Worm (Caenorhabditis elegans) whole organism, young adult: ENCODE measurements around the gene K09A9.6.
"Not testable (repeated sequence)": the region's sequence is repeated elsewhere in the genome, so short reads cannot be mapped to it uniquely, and the experiment has no call there.

Experiments
- C06A6.2 ChIP-seq: fragments of 200-800 bp; sonication (Bioruptor generic); conservative IDR thresholded peaks from 2 replicates; pipeline ENCODE4 v1.3.6; 2022; ENCODE audit warnings: missing genetic modification characterization, missing compliant biosample characterization
- C17E4.6 ChIP-seq: fragments of 200-800 bp; sonication (Bioruptor generic); IDR thresholded peaks from 2 replicates; pipeline ENCODE4 v1.3.6; 2022; ENCODE audit warnings: missing genetic modification reagents, missing genetic modification characterization, missing compliant biosample characterization
- D2030.7 ChIP-seq: fragments of 200-800 bp; sonication (Bioruptor generic); IDR thresholded peaks from 2 replicates; pipeline ENCODE4 v1.3.6; 2022; ENCODE audit warnings: missing genetic modification reagents, missing genetic modification characterization, missing compliant biosample characterization
- F23B12.7 ChIP-seq: sonication (generic microtip); optimal IDR thresholded peaks from 2 replicates; lab custom pipeline; 2017; ENCODE audit warnings: missing genetic modification characterization, mild to moderate bottlenecking, missing compliant biosample characterization, antibody characterized with exemption, moderate library complexity; ENCODE audit not compliant: insufficient read depth
- F49E8.2 ChIP-seq: sonication (generic microtip); optimal IDR thresholded peaks from 3 replicates; lab custom pipeline; 2017; ENCODE audit warnings: missing genetic modification characterization, mild to moderate bottlenecking, missing compliant biosample characterization, antibody characterized with exemption, moderate library complexity; ENCODE audit not compliant: insufficient read depth
- K11D2.4 ChIP-seq: fragments of 200-800 bp; sonication (Bioruptor generic); IDR thresholded peaks from 2 replicates; pipeline ENCODE4 v1.3.6; 2022; ENCODE audit warnings: missing genetic modification reagents, missing genetic modification characterization, missing compliant biosample characterization
- T07F8.4 ChIP-seq: sonication (generic microtip); optimal IDR thresholded peaks from 2 replicates; lab custom pipeline; 2016; ENCODE audit warnings: mild to moderate bottlenecking, missing genetic modification characterization, moderate library complexity, missing compliant biosample characterization
- Y53F4B.3 ChIP-seq: fragments of 200-800 bp; sonication (Bioruptor generic); IDR thresholded peaks from 2 replicates; pipeline ENCODE4 v1.3.6; 2022; ENCODE audit warnings: missing genetic modification reagents, missing genetic modification characterization, missing compliant biosample characterization
- Y53G8AR.9 ChIP-seq: fragments of 200-800 bp; sonication (Bioruptor generic); conservative IDR thresholded peaks from 2 replicates; pipeline ENCODE4 v1.3.6; 2022; ENCODE audit warnings: missing genetic modification reagents, missing genetic modification characterization, missing compliant biosample characterization
- Y67H2A.10 ChIP-seq: fragments of 200-800 bp; sonication (Bioruptor generic); conservative IDR thresholded peaks from 2 replicates; pipeline ENCODE4 v1.3.6; 2022; ENCODE audit warnings: missing genetic modification reagents, missing genetic modification characterization, missing compliant biosample characterization
- ccch-3 ChIP-seq: fragments of 200-800 bp; sonication (Bioruptor generic); optimal IDR thresholded peaks from 2 replicates; lab custom pipeline; 2018; ENCODE audit warnings: mild to moderate bottlenecking, missing genetic modification characterization, missing compliant biosample characterization
- cebp-2 ChIP-seq: fragments of 200-800 bp; sonication (Bioruptor generic); IDR thresholded peaks from 2 replicates; pipeline ENCODE4 v1.3.6; 2022; ENCODE audit warnings: missing genetic modification characterization, missing compliant biosample characterization
- ceh-40 ChIP-seq: fragments of 200-800 bp; sonication (Bioruptor generic); IDR thresholded peaks from 2 replicates; pipeline ENCODE4 v1.3.6; 2022; ENCODE audit warnings: missing genetic modification characterization, missing compliant biosample characterization
- ceh-79 ChIP-seq: sonication (generic microtip); optimal IDR thresholded peaks from 2 replicates; lab custom pipeline; 2017; ENCODE audit warnings: mild to moderate bottlenecking, missing genetic modification characterization, missing compliant biosample characterization
- ceh-91 ChIP-seq: fragments of 200-800 bp; sonication (Bioruptor generic); IDR thresholded peaks from 2 replicates; pipeline ENCODE4 v1.3.6; 2022; ENCODE audit warnings: missing genetic modification reagents, missing genetic modification characterization, missing compliant biosample characterization
- chd-7 ChIP-seq: sonication (generic microtip); optimal IDR thresholded peaks from 2 replicates; lab custom pipeline; 2016; ENCODE audit warnings: mild to moderate bottlenecking, missing genetic modification characterization, moderate library complexity, missing compliant biosample characterization
- dox-1 ChIP-seq: fragments of 200-800 bp; sonication (Bioruptor generic); IDR thresholded peaks from 2 replicates; pipeline ENCODE4 v1.3.6; 2022; ENCODE audit warnings: missing genetic modification reagents, missing genetic modification characterization, missing compliant biosample characterization
- egl-44 ChIP-seq: fragments of 200-800 bp; sonication (Bioruptor generic); IDR thresholded peaks from 2 replicates; pipeline ENCODE4 v1.3.6; 2022; ENCODE audit warnings: missing genetic modification reagents, missing genetic modification characterization, missing compliant biosample characterization
- ekl-4 ChIP-seq: fragments of 200-800 bp; sonication (Bioruptor generic); IDR thresholded peaks from 2 replicates; pipeline ENCODE4 v1.3.6; 2022; ENCODE audit warnings: missing genetic modification reagents, missing genetic modification characterization, missing compliant biosample characterization
- gei-17 ChIP-seq: fragments of 200-800 bp; sonication (Bioruptor generic); optimal IDR thresholded peaks from 2 replicates; lab custom pipeline; 2018; ENCODE audit warnings: mild to moderate bottlenecking, missing genetic modification characterization, missing compliant biosample characterization
- hmg-1.2 ChIP-seq: fragments of 200-800 bp; sonication (Bioruptor generic); IDR thresholded peaks from 2 replicates; pipeline ENCODE4 v1.3.6; 2022; ENCODE audit warnings: missing genetic modification reagents, missing genetic modification characterization, missing compliant biosample characterization
- hsf-1 ChIP-seq: fragments of 200-800 bp; sonication (Bioruptor generic); IDR thresholded peaks from 2 replicates; pipeline ENCODE4 v1.3.6; 2022; ENCODE audit warnings: missing genetic modification reagents, missing genetic modification characterization, missing compliant biosample characterization
- lag-1 ChIP-seq: fragments of 200-800 bp; sonication (Bioruptor generic); IDR thresholded peaks from 2 replicates; pipeline ENCODE4 v1.3.6; 2022; ENCODE audit warnings: missing genetic modification reagents, missing genetic modification characterization, missing compliant biosample characterization
- let-607 ChIP-seq, 2 experiments: fragments of 200-800 bp in 1 of 2; sonication (Bioruptor generic) in 1 of 2; sonication (generic microtip) in 1 of 2; optimal IDR thresholded peaks; 2 replicates each; lab custom pipeline; 2016 to 2018; ENCODE audit warnings: mild to moderate bottlenecking in 2 of 2, missing compliant biosample characterization in 2 of 2, missing genetic modification characterization in 2 of 2, moderate library complexity in 2 of 2, missing genotype in 1 of 2
- lin-26 ChIP-seq: fragments of 200-800 bp; sonication (Bioruptor generic); IDR thresholded peaks from 2 replicates; pipeline ENCODE4 v1.3.6; 2022; ENCODE audit warnings: missing genetic modification reagents, missing genetic modification characterization, missing compliant biosample characterization
- lin-35 ChIP-seq, 3 experiments: fragments of 150-350 bp in 2 of 3; sonication (generic microtip) in 1 of 3; optimal IDR thresholded peaks; 2 replicates each; lab custom pipeline; 2014 to 2018; ENCODE audit warnings: missing biosample characterization in 3 of 3, missing genetic modification characterization in 3 of 3, missing genetic modification reagents in 3 of 3
- madf-8 ChIP-seq: fragments of 200-800 bp; sonication (Bioruptor generic); conservative IDR thresholded peaks from 2 replicates; pipeline ENCODE4 v1.3.6; 2022; ENCODE audit warnings: missing genetic modification reagents, missing genetic modification characterization, missing compliant biosample characterization
- mcd-1 ChIP-seq: fragments of 200-800 bp; sonication (Bioruptor generic); IDR thresholded peaks from 2 replicates; pipeline ENCODE4 v1.3.6; 2022; ENCODE audit warnings: missing genetic modification reagents, missing genetic modification characterization, missing compliant biosample characterization
- nhr-120 ChIP-seq: fragments of 200-800 bp; sonication (Bioruptor generic); IDR thresholded peaks from 2 replicates; pipeline ENCODE4 v1.3.6; 2022; ENCODE audit warnings: missing genetic modification characterization, missing compliant biosample characterization
- nhr-80 ChIP-seq: sonication (generic microtip); optimal IDR thresholded peaks from 2 replicates; lab custom pipeline; 2016; ENCODE audit warnings: missing genetic modification characterization, missing compliant biosample characterization
- rcor-1 ChIP-seq: fragments of 200-800 bp; sonication (Bioruptor generic); IDR thresholded peaks from 2 replicates; pipeline ENCODE4 v1.3.6; 2022; ENCODE audit warnings: missing genetic modification reagents, missing genetic modification characterization, missing compliant biosample characterization
- repo-1 ChIP-seq: sonication (generic microtip); optimal IDR thresholded peaks from 2 replicates; lab custom pipeline; 2017; ENCODE audit warnings: mild to moderate bottlenecking, missing genetic modification characterization, missing compliant biosample characterization
- rpc-1 ChIP-seq, 2 experiments: fragments of 150-350 bp in 1 of 2; sonication (generic microtip) in 1 of 2; optimal IDR thresholded peaks; 2 replicates each; lab custom pipeline; 2014 to 2018; ENCODE audit warnings: missing biosample characterization in 1 of 2, missing genetic modification characterization in 1 of 2, missing genetic modification reagents in 1 of 2, missing genotype in 1 of 2
- sea-2 ChIP-seq: fragments of 200-800 bp; sonication (Bioruptor generic); IDR thresholded peaks from 2 replicates; pipeline ENCODE4 v1.3.6; 2022; ENCODE audit warnings: missing genetic modification characterization, missing compliant biosample characterization
- snpc-4 ChIP-seq, 5 experiments: fragments of 150-350 bp in 1 of 5; sonication (generic microtip) in 4 of 5; optimal IDR thresholded peaks; 2 replicates each; lab custom pipeline; 2014 to 2018; ENCODE audit warnings: missing genetic modification characterization in 5 of 5, missing biosample characterization in 3 of 5, antibody characterized with exemption in 2 of 5, mild to moderate bottlenecking in 2 of 5, missing compliant biosample characterization in 2 of 5, missing genotype in 2 of 5, moderate library complexity in 2 of 5, missing genetic modification reagents in 1 of 5
- tbx-9 ChIP-seq: sonication (generic microtip); optimal IDR thresholded peaks from 2 replicates; lab custom pipeline; 2016; ENCODE audit warnings: borderline replicate concordance, missing genetic modification characterization, inconsistent platforms, missing compliant biosample characterization
- zfh-2 ChIP-seq: fragments of 200-800 bp; sonication (Bioruptor generic); conservative IDR thresholded peaks from 2 replicates; pipeline ENCODE4 v1.3.6; 2022; ENCODE audit warnings: missing genetic modification reagents, missing genetic modification characterization, missing compliant biosample characterization
- ztf-25 ChIP-seq: fragments of 200-800 bp; sonication (Bioruptor generic); IDR thresholded peaks from 2 replicates; pipeline ENCODE4 v1.3.6; 2022; ENCODE audit warnings: missing genetic modification reagents, missing genetic modification characterization, missing compliant biosample characterization

K09A9.6 gene

DNA sequence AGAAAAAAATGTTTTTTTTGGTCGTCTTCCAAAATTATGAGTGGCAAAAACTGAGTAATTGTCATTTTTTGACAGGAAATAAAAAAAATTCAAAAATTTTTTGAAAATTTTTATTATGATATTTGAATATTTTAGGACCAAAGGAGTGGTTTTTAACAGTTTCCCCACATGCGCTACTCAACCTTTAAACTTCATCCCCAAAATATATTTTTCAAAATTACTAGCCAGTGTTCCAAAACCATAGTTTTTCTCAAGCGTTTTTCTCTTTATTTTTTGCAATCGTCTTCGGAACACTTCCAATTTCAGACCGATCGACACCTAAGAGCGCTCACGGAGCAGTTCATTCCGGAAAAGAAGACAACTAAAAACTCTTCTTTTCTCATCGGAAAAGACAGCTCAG, at the start of gene K09A9.6:
K09A9.6 (plus strand) TSS at position 301 of the 400 bp plus-strand sequence.
- TF ChIP-seq snpc-4 (GFP tag; optimal IDR thresholded peaks at IDR 0.05; lab: Kevin White, UChicago) = no peak
- TF ChIP-seq snpc-4 (tag; optimal IDR thresholded peaks at IDR 0.05; lab: Kevin White, UChicago) = no peak
- no peak for TF ChIP-seq C06A6.2 (GFP tag; lab: Robert Waterston, UW)
- TF ChIP-seq repo-1 (tag; lab: Kevin White, UChicago) = no peak
- no peak for TF ChIP-seq D2030.7 (GFP tag; lab: Robert Waterston, UW)
- no peak for TF ChIP-seq lin-26 (GFP tag; lab: Robert Waterston, UW)

ce11 chrX:15528472-15528871, 48.6 kb upstream of the K09A9.6 start:
- TF ChIP-seq snpc-4 (GFP tag; optimal IDR thresholded peaks at IDR 0.05; lab: Kevin White, UChicago) (peak; percentile 30), snpc-4 (tag; optimal IDR thresholded peaks at IDR 0.05; lab: Kevin White, UChicago) (peak in 2 of 4 experiments; percentile 56 to 78), egl-44 (GFP tag; lab: Robert Waterston, UW) (no peak)
- TF ChIP-seq, all 124 proteins: peak for 1

DNA sequence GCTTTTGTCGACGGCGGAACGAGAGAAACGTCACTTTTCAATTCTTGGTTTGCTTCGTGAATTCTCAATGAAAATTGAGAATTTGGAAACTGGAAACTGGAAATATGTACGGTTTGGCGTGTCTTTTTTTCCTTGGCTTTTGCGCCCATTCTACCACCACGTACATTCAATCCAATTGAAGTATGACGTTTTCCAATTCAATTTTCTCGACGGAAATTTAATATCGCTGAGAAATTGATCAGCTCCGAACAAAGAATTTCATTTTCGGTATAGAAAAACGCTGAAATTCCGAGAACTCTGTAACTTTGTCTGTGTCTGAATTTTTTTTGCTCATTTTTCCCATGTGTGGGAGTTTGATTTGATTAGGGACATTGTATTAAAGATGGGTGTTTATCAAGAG, 43.8 kb upstream of the K09A9.6 start:
- TF ChIP-seq Y53F4B.3 (GFP tag; lab: Robert Waterston, UW) = no peak
- no peak for TF ChIP-seq tbx-9 (tag; lab: Kevin White, UChicago)
- no peak for TF ChIP-seq let-607 (tag; optimal IDR thresholded peaks at IDR 0.05; lab: Kevin White, UChicago)
- no peak for TF ChIP-seq chd-7 (tag; lab: Kevin White, UChicago)
- TF ChIP-seq ekl-4 (GFP tag; lab: Robert Waterston, UW) = no peak
- no peak for TF ChIP-seq F23B12.7 (tag; lab: Kevin White, UChicago)
- TF ChIP-seq nhr-120 (GFP tag; lab: Robert Waterston, UW) = no peak
- no peak for TF ChIP-seq hsf-1 (GFP tag; lab: Robert Waterston, UW)
- TF ChIP-seq nhr-80 = no peak
- no peak for TF ChIP-seq T07F8.4 (tag; lab: Kevin White, UChicago)

- TF ChIP-seq snpc-4 (GFP tag; optimal IDR thresholded peaks at IDR 0.05; lab: Kevin White, UChicago) = not testable (repeated sequence)
- TF ChIP-seq snpc-4 (tag; optimal IDR thresholded peaks at IDR 0.05; lab: Kevin White, UChicago) = peak in 2 of 4 experiments; percentile 86 to 89
These were observed 43.2 kb upstream of the K09A9.6 start for ce11 chrX:15533847-15534246.

DNA sequence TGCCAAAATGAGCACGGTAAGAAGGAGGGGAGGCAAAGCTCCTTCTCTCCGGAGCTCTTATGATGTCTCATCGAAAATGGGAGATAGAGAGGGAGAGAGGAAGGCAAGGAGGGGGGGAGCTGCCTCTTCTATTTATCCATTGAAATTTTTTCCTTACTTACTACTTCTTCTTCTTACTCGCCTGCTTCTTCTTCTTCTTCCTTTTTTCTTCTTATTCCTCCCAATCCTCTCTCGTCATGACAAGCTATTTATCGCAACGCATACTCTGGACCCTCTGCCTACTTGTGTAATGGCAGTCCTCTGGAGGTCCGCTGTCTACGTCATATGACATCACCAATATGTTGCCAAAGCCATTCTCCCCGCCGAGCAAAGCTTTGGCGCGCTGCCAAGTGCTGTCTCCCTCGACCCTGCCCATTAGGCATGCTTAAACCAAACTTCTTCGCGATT, 41.8 kb upstream of the K09A9.6 start:
- TF ChIP-seq ztf-25 (GFP tag; lab: Robert Waterston, UW) = no peak
- TF ChIP-seq snpc-4 (GFP tag; optimal IDR thresholded peaks at IDR 0.05; lab: Kevin White, UChicago) = no peak
- TF ChIP-seq snpc-4 (tag; optimal IDR thresholded peaks at IDR 0.05; lab: Kevin White, UChicago) = peak in 1 of 4 experiments; percentile 23
- TF ChIP-seq zfh-2 = peak; percentile 84
- TF ChIP-seq cebp-2 = no peak
- peak; percentile 42 for TF ChIP-seq mcd-1
- no peak for TF ChIP-seq ceh-91
- no peak for TF ChIP-seq ceh-79 (tag; lab: Kevin White, UChicago)
- no peak for TF ChIP-seq egl-44 (GFP tag; lab: Robert Waterston, UW)
- TF ChIP-seq lag-1 = no peak
- peak; percentile 34 for TF ChIP-seq hmg-1.2
- no peak for TF ChIP-seq F49E8.2 (tag; lab: Kevin White, UChicago)
- TF ChIP-seq Y67H2A.10 (GFP tag; lab: Robert Waterston, UW) = no peak
- peak; percentile 36 for TF ChIP-seq gei-17 (GFP tag; lab: Kevin White, UChicago)
- TF ChIP-seq Y53G8AR.9 = no peak
- 0 out of 2 replicates have a peak, but pooled peaks have one; percentile 9 for TF ChIP-seq dox-1 (GFP tag; lab: Robert Waterston, UW)
- TF ChIP-seq sea-2 (GFP tag; lab: Robert Waterston, UW) = no peak
- TF ChIP-seq rpc-1 (optimal IDR thresholded peaks at IDR 0.05; lab: Kevin White, UChicago) = no peak
- no peak for TF ChIP-seq rpc-1 (tag; optimal IDR thresholded peaks at IDR 0.05; lab: Kevin White, UChicago)
- peak; percentile 75 for TF ChIP-seq K11D2.4 (GFP tag; lab: Robert Waterston, UW)
- TF ChIP-seq nhr-120 (GFP tag; lab: Robert Waterston, UW) = no peak
- no peak for TF ChIP-seq madf-8 (GFP tag; lab: Robert Waterston, UW)
- no peak for TF ChIP-seq ceh-40 (GFP tag; lab: Robert Waterston, UW)
- TF ChIP-seq ccch-3 (GFP tag; lab: Kevin White, UChicago) = no peak
- TF ChIP-seq rcor-1 (GFP tag; lab: Robert Waterston, UW) = no peak
- TF ChIP-seq C17E4.6 (GFP tag; lab: Robert Waterston, UW) = no peak
- TF ChIP-seq lin-35 (GFP tag; optimal IDR thresholded peaks at IDR 0.05; lab: Kevin White, UChicago) = peak in 1 of 3 experiments; percentile 36
